Worm (Caenorhabditis elegans): ENCODE measurements around the gene C45G9.8.
A peak's percentile ranks its signal among the peaks of the same experiment; 100 is the strongest.

C45G9.8 gene

ce11 chrIII:5053541-5053940 lies at the start of gene C45G9.8:
TSS of gene C45G9.8 (minus strand) at chrIII:5053641.
- no peak for TF ChIP-seq him-1 (tag; optimal IDR thresholded peaks at IDR 0.05)
- no peak for TF ChIP-seq dao-5 (tag; optimal IDR thresholded peaks at IDR 0.05)
- TF ChIP-seq W03F9.2 (tag; optimal IDR thresholded peaks at IDR 0.05): no peak

ce11 chrIII:5102616-5103015 lies 49.2 kb upstream of the C45G9.8 start, which contains the start of gene F54D8.6:
TSS of gene F54D8.6 (plus strand) at chrIII:5102985.
- no peak for TF ChIP-seq him-1 (tag; optimal IDR thresholded peaks at IDR 0.05)
- TF ChIP-seq W03F9.2 (tag; optimal IDR thresholded peaks at IDR 0.05): peak; percentile 40
- TF ChIP-seq dao-5 (tag; optimal IDR thresholded peaks at IDR 0.05): no peak

- no peak for TF ChIP-seq him-1 (tag; optimal IDR thresholded peaks at IDR 0.05)
- no peak for TF ChIP-seq W03F9.2 (tag; optimal IDR thresholded peaks at IDR 0.05)
- TF ChIP-seq dao-5 (tag; optimal IDR thresholded peaks at IDR 0.05): no peak
Measured at ce11 chrIII:5099500-5099899, 46.1 kb upstream of the C45G9.8 start.

ce11 chrIII:5098740-5099276 lies 45.4 kb upstream of the C45G9.8 start:
- TF ChIP-seq dao-5 (tag; optimal IDR thresholded peaks at IDR 0.05) (no peak), W03F9.2 (tag; optimal IDR thresholded peaks at IDR 0.05) (no peak), him-1 (tag; optimal IDR thresholded peaks at IDR 0.05) (no peak)

ce11 chrIII:5096741-5097140 lies 43.3 kb upstream of the C45G9.8 start:
- TF ChIP-seq dao-5 (tag; optimal IDR thresholded peaks at IDR 0.05) (no peak), W03F9.2 (tag; optimal IDR thresholded peaks at IDR 0.05) (no peak), him-1 (tag; optimal IDR thresholded peaks at IDR 0.05) (no peak)

- TF ChIP-seq W03F9.2 (tag; optimal IDR thresholded peaks at IDR 0.05) (no peak), dao-5 (tag; optimal IDR thresholded peaks at IDR 0.05) (no peak), him-1 (tag; optimal IDR thresholded peaks at IDR 0.05) (no peak)
Measured at ce11 chrIII:5094506-5094905, 41.1 kb upstream of the C45G9.8 start, which contains the start of gene F54D8.10. TSS of gene F54D8.10 (plus strand) at chrIII:5094806.

- TF ChIP-seq dao-5 (tag; optimal IDR thresholded peaks at IDR 0.05): no peak
- no peak for TF ChIP-seq him-1 (tag; optimal IDR thresholded peaks at IDR 0.05)
Measured at ce11 chrIII:5092345-5092744, 38.9 kb upstream of the C45G9.8 start.

- TF ChIP-seq W03F9.2 (tag; optimal IDR thresholded peaks at IDR 0.05) (no peak), him-1 (tag; optimal IDR thresholded peaks at IDR 0.05) (no peak), dao-5 (tag; optimal IDR thresholded peaks at IDR 0.05) (no peak)
Measured at ce11 chrIII:5089489-5089888, 36.0 kb upstream of the C45G9.8 start.

- TF ChIP-seq him-1 (tag; optimal IDR thresholded peaks at IDR 0.05) (no peak), W03F9.2 (tag; optimal IDR thresholded peaks at IDR 0.05) (no peak), dao-5 (tag; optimal IDR thresholded peaks at IDR 0.05) (no peak)
Measured at ce11 chrIII:5085529-5085928, 32.1 kb upstream of the C45G9.8 start, which contains the start of gene cah-1. TSS of gene cah-1 (minus strand) at chrIII:5085629.

ce11 chrIII:5083304-5083703 lies 29.9 kb upstream of the C45G9.8 start:
- no peak for TF ChIP-seq him-1 (tag; optimal IDR thresholded peaks at IDR 0.05)
- no peak for TF ChIP-seq W03F9.2 (tag; optimal IDR thresholded peaks at IDR 0.05)
- TF ChIP-seq dao-5 (tag; optimal IDR thresholded peaks at IDR 0.05): no peak

- no peak for TF ChIP-seq him-1 (tag; optimal IDR thresholded peaks at IDR 0.05)
- TF ChIP-seq dao-5 (tag; optimal IDR thresholded peaks at IDR 0.05): no peak
- TF ChIP-seq W03F9.2 (tag; optimal IDR thresholded peaks at IDR 0.05): no peak
Measured at ce11 chrIII:5081573-5081823, 28.1 kb upstream of the C45G9.8 start, which contains the start of gene cox-6A. TSS of gene cox-6A (plus strand) at chrIII:5081724.

ce11 chrIII:5080700-5081572 lies 27.5 kb upstream of the C45G9.8 start:
- TF ChIP-seq W03F9.2 (tag; optimal IDR thresholded peaks at IDR 0.05): peak; percentile 1
- peak; percentile 81 for TF ChIP-seq him-1 (tag; optimal IDR thresholded peaks at IDR 0.05)
- TF ChIP-seq dao-5 (tag; optimal IDR thresholded peaks at IDR 0.05): no peak

- TF ChIP-seq him-1 (tag; optimal IDR thresholded peaks at IDR 0.05): no peak
- TF ChIP-seq W03F9.2 (tag; optimal IDR thresholded peaks at IDR 0.05): no peak
- TF ChIP-seq dao-5 (tag; optimal IDR thresholded peaks at IDR 0.05): no peak
Measured at ce11 chrIII:5078062-5078461, 24.6 kb upstream of the C45G9.8 start.

- TF ChIP-seq W03F9.2 (tag; optimal IDR thresholded peaks at IDR 0.05) (no peak), him-1 (tag; optimal IDR thresholded peaks at IDR 0.05) (no peak), dao-5 (tag; optimal IDR thresholded peaks at IDR 0.05) (no peak)
Measured at ce11 chrIII:5077150-5077814, 23.8 kb upstream of the C45G9.8 start, which contains the start of gene alh-1. TSS of gene alh-1 (plus strand) at chrIII:5077764.

All from whole organism, L4/young adult.